Fruit fly (Drosophila melanogaster) whole organism, embryonic: Measurements from ENCODE around the gene CG8312.

Source experiments
- Antp ChIP-seq: fragments of 200-800 bp; sonication (Bioruptor generic); optimal IDR thresholded peaks from 3 replicates; lab custom pipeline; 2016; ENCODE audit warnings: missing biosample characterization, missing genetic modification characterization
- Awh ChIP-seq: fragments of 200-800 bp; sonication (Bioruptor generic); IDR thresholded peaks from 2 replicates; pipeline ENCODE4, ENCODE4 v1.3.6; 2022; ENCODE audit warnings: missing biosample characterization, missing genetic modification characterization
- CG10366 ChIP-seq: fragments of 200-800 bp; sonication (Bioruptor generic); IDR thresholded peaks from 2 replicates; pipeline ENCODE4 v1.3.6; 2022; ENCODE audit warnings: missing biosample characterization, missing genetic modification characterization
- CG11456 ChIP-seq: fragments of 200-800 bp; sonication (Bioruptor generic); IDR thresholded peaks from 3 replicates; pipeline ENCODE4 v1.3.6; 2022; ENCODE audit warnings: missing biosample characterization, missing genetic modification characterization
- CG11504 ChIP-seq: fragments of 200-800 bp; sonication (Bioruptor generic); optimal IDR thresholded peaks from 3 replicates; lab custom pipeline; 2019; ENCODE audit warnings: missing biosample characterization, mild to moderate bottlenecking, missing genetic modification characterization, moderate library complexity
- CG12071 ChIP-seq: fragments of 200-800 bp; sonication (Bioruptor generic); optimal IDR thresholded peaks from 3 replicates; lab custom pipeline; 2018; ENCODE audit warnings: missing biosample characterization, mild to moderate bottlenecking, missing genetic modification characterization
- CG14441 ChIP-seq: fragments of 200-800 bp; sonication (Bioruptor generic); IDR thresholded peaks from 2 replicates; pipeline ENCODE4 v1.3.6; 2022; ENCODE audit warnings: missing biosample characterization, missing genetic modification characterization
- CG14860 ChIP-seq: fragments of 200-800 bp; sonication (Bioruptor generic); IDR thresholded peaks from 3 replicates; pipeline ENCODE4 v1.3.6; 2022; ENCODE audit warnings: missing biosample characterization, missing genetic modification characterization; ENCODE audit not compliant: partially characterized antibody
- CG15514 ChIP-seq: fragments of 200-800 bp; sonication (Bioruptor generic); optimal IDR thresholded peaks from 3 replicates; lab custom pipeline; 2017; ENCODE audit warnings: missing biosample characterization, missing genetic modification characterization, mild to moderate bottlenecking, moderate library complexity, missing genetic modification reagents
- CG15696 ChIP-seq: fragments of 200-800 bp; sonication (Bioruptor generic); optimal IDR thresholded peaks from 2 replicates; lab custom pipeline; 2019; ENCODE audit warnings: missing biosample characterization, mild to moderate bottlenecking, missing genetic modification characterization, moderate library complexity
- CG16815 ChIP-seq: fragments of 200-800 bp; sonication (Bioruptor generic); optimal IDR thresholded peaks from 3 replicates; lab custom pipeline; 2017; ENCODE audit warnings: missing biosample characterization, mild to moderate bottlenecking, missing genetic modification characterization
- CG1832 ChIP-seq: fragments of 200-800 bp; sonication (Bioruptor generic); optimal IDR thresholded peaks from 2 replicates; lab custom pipeline; 2017; ENCODE audit warnings: missing biosample characterization, mild to moderate bottlenecking, missing genetic modification characterization, inconsistent platforms
- CG31224 ChIP-seq: fragments of 200-800 bp; sonication (Bioruptor generic); IDR thresholded peaks from 2 replicates; pipeline ENCODE4 v1.3.6; 2022; ENCODE audit warnings: missing biosample characterization, missing genetic modification characterization
- CG3995 ChIP-seq: fragments of 200-800 bp; sonication (Bioruptor generic); optimal IDR thresholded peaks from 3 replicates; lab custom pipeline; 2016; ENCODE audit warnings: missing biosample characterization, missing genetic modification characterization
- CG43689 ChIP-seq: fragments of 200-800 bp; sonication (Bioruptor generic); IDR thresholded peaks from 2 replicates; pipeline ENCODE4 v1.3.6; 2022; ENCODE audit warnings: missing biosample characterization, missing genetic modification characterization
- CG6254 ChIP-seq: fragments of 200-800 bp; sonication (Bioruptor generic); optimal IDR thresholded peaks from 3 replicates; lab custom pipeline; 2017; ENCODE audit warnings: mild to moderate bottlenecking, missing biosample characterization, missing genetic modification reagents, missing genetic modification characterization
- CG6683 ChIP-seq: fragments of 200-800 bp; sonication (Bioruptor generic); optimal IDR thresholded peaks from 2 replicates; lab custom pipeline; 2017; ENCODE audit warnings: missing biosample characterization, mild to moderate bottlenecking, missing genetic modification characterization, missing genetic modification reagents
- CG7786 ChIP-seq: fragments of 200-800 bp; sonication (Bioruptor generic); optimal IDR thresholded peaks from 2 replicates; lab custom pipeline; 2016; ENCODE audit warnings: missing biosample characterization, missing genetic modification characterization
- CG7963 ChIP-seq: fragments of 200-800 bp; sonication (Bioruptor generic); IDR thresholded peaks from 3 replicates; pipeline ENCODE4 v1.3.6; 2022; ENCODE audit warnings: missing biosample characterization, missing genetic modification characterization; ENCODE audit not compliant: partially characterized antibody
- CG8478 ChIP-seq: fragments of >200 bp; optimal IDR thresholded peaks from 2 replicates; lab custom pipeline; 2018
- CG8924 ChIP-seq: fragments of 200-800 bp; optimal IDR thresholded peaks from 3 replicates; lab custom pipeline; 2019; ENCODE audit warnings: missing biosample characterization, mild to moderate bottlenecking, missing genetic modification characterization, moderate library complexity
- CG8944 ChIP-seq: fragments of 200-800 bp; sonication (Bioruptor generic); optimal IDR thresholded peaks from 3 replicates; lab custom pipeline; 2016; ENCODE audit warnings: missing biosample characterization, missing genetic modification characterization
- CG9932 ChIP-seq: fragments of 200-800 bp; sonication (Bioruptor generic); IDR thresholded peaks from 2 replicates; pipeline ENCODE4 v1.3.6; 2022; ENCODE audit warnings: missing biosample characterization, missing genetic modification characterization
- Chrac-16 ChIP-seq: fragments of 200-800 bp; sonication (Bioruptor generic); optimal IDR thresholded peaks from 3 replicates; lab custom pipeline; 2016; ENCODE audit warnings: missing biosample characterization, missing genetic modification characterization
- Dad ChIP-seq: fragments of 200-800 bp; sonication (Bioruptor generic); optimal IDR thresholded peaks from 3 replicates; lab custom pipeline; 2016; ENCODE audit warnings: missing biosample characterization, missing genetic modification characterization
- Drgx ChIP-seq: fragments of 200-800 bp; sonication (Bioruptor generic); IDR thresholded peaks from 2 replicates; pipeline ENCODE4 v1.3.6; 2022; ENCODE audit warnings: missing biosample characterization, missing genetic modification characterization
- GATAe ChIP-seq: fragments of 200-800 bp; sonication (Bioruptor generic); conservative IDR thresholded peaks from 2 replicates; pipeline ENCODE4 v1.3.6; 2022; ENCODE audit warnings: missing biosample characterization, missing genetic modification characterization
- Hr3 ChIP-seq: fragments of 200-800 bp; sonication (Bioruptor generic); optimal IDR thresholded peaks from 3 replicates; lab custom pipeline; 2016; ENCODE audit warnings: missing biosample characterization, missing genetic modification characterization
- Lim3 ChIP-seq: fragments of 200-800 bp; sonication (Bioruptor generic); IDR thresholded peaks from 2 replicates; pipeline ENCODE4 v1.3.6; 2022; ENCODE audit warnings: missing biosample characterization, missing genetic modification characterization
- MTF-1 ChIP-seq: fragments of 200-800 bp; sonication (Bioruptor generic); optimal IDR thresholded peaks from 2 replicates; lab custom pipeline; 2018; ENCODE audit warnings: missing biosample characterization, mild to moderate bottlenecking, missing genetic modification characterization, borderline replicate concordance
- Med ChIP-seq: fragments of 200-800 bp; sonication (Bioruptor generic); peaks from one replicate; lab custom pipeline; 2016; ENCODE audit warnings: missing biosample characterization, missing genetic modification characterization, mild to moderate bottlenecking, inconsistent platforms, moderate library complexity
- Poxn ChIP-seq: fragments of 200-800 bp; sonication (Bioruptor generic); IDR thresholded peaks from 2 replicates; pipeline ENCODE4 v1.3.6; 2022; ENCODE audit warnings: missing biosample characterization, missing genetic modification characterization
- Vsx1 ChIP-seq: fragments of 200-800 bp; sonication (Bioruptor generic); optimal IDR thresholded peaks from 2 replicates; lab custom pipeline; 2017; ENCODE audit warnings: missing biosample characterization, mild to moderate bottlenecking, missing genetic modification characterization, missing genetic modification reagents
- dmrt11E ChIP-seq: fragments of 200-800 bp; sonication (Bioruptor generic); optimal IDR thresholded peaks from 3 replicates; lab custom pipeline; 2018; ENCODE audit warnings: missing biosample characterization, mild to moderate bottlenecking, missing genetic modification characterization, moderate library complexity
- esg ChIP-seq: fragments of 200-800 bp; sonication (Bioruptor generic); conservative IDR thresholded peaks from 2 replicates; pipeline ENCODE4 v1.3.6; 2022; ENCODE audit warnings: missing biosample characterization, missing genetic modification characterization
- fru ChIP-seq: fragments of >200 bp; optimal IDR thresholded peaks from 2 replicates; lab custom pipeline; 2017
- gsb-n ChIP-seq: fragments of 200-800 bp; sonication (Bioruptor generic); optimal IDR thresholded peaks from 3 replicates; lab custom pipeline; 2018; ENCODE audit warnings: missing biosample characterization, mild to moderate bottlenecking, missing genetic modification characterization
- hkb ChIP-seq, 2 experiments: fragments of 200-800 bp in 1 of 2; fragments of >200 bp in 1 of 2; sonication (Bioruptor generic) in 1 of 2; IDR thresholded peaks in 1 of 2; optimal IDR thresholded peaks in 1 of 2; 2 replicates each; pipeline versions ENCODE4 v1.3.6 to Lab custom; 2017 to 2022; ENCODE audit warnings: missing biosample characterization in 1 of 2, missing genetic modification characterization in 1 of 2
- ind ChIP-seq: fragments of 200-800 bp; sonication (Bioruptor generic); optimal IDR thresholded peaks from 3 replicates; lab custom pipeline; 2016; ENCODE audit warnings: missing biosample characterization, missing genetic modification characterization
- nom ChIP-seq: fragments of 200-800 bp; sonication (Bioruptor generic); optimal IDR thresholded peaks from 2 replicates; lab custom pipeline; 2017; ENCODE audit warnings: missing biosample characterization, missing genetic modification characterization, mild to moderate bottlenecking, moderate library complexity, missing genetic modification reagents
- pfk ChIP-seq: fragments of 200-800 bp; sonication (Bioruptor generic); optimal IDR thresholded peaks from 2 replicates; lab custom pipeline; 2018; ENCODE audit warnings: missing biosample characterization, mild to moderate bottlenecking, missing genetic modification characterization, moderate library complexity
- salm ChIP-seq: fragments of 200-800 bp; sonication (Bioruptor generic); optimal IDR thresholded peaks from 2 replicates; lab custom pipeline; 2018; ENCODE audit warnings: missing biosample characterization, mild to moderate bottlenecking, missing genetic modification characterization
- schlank ChIP-seq: fragments of 200-800 bp; sonication (Bioruptor generic); optimal IDR thresholded peaks from 2 replicates; lab custom pipeline; 2018; ENCODE audit warnings: missing biosample characterization, mild to moderate bottlenecking, missing genetic modification characterization
- seq ChIP-seq: fragments of 200-800 bp; sonication (Bioruptor generic); IDR thresholded peaks from 2 replicates; pipeline ENCODE4 v1.3.6; 2022; ENCODE audit warnings: missing biosample characterization, missing genetic modification characterization
- sim ChIP-seq: fragments of 200-800 bp; sonication (Bioruptor generic); IDR thresholded peaks from 2 replicates; pipeline ENCODE4 v1.3.6; 2022; ENCODE audit warnings: missing biosample characterization, missing genetic modification characterization
- sima ChIP-seq: fragments of 200-800 bp; sonication (Bioruptor generic); optimal IDR thresholded peaks from 2 replicates; lab custom pipeline; 2016; ENCODE audit warnings: missing biosample characterization, missing genetic modification characterization
- so ChIP-seq: fragments of 200-800 bp; sonication (Bioruptor generic); IDR thresholded peaks from 3 replicates; pipeline ENCODE4 v1.3.6; 2022; ENCODE audit warnings: missing biosample characterization, missing genetic modification characterization
- sob ChIP-seq: fragments of 200-800 bp; sonication (Bioruptor generic); IDR thresholded peaks from 2 replicates; pipeline ENCODE4 v1.3.6; 2022; ENCODE audit warnings: missing biosample characterization, missing genetic modification characterization
- vnd ChIP-seq: fragments of 200-800 bp; sonication (Bioruptor generic); IDR thresholded peaks from 3 replicates; pipeline ENCODE4 v1.3.6; 2022; ENCODE audit warnings: missing biosample characterization, missing genetic modification characterization; ENCODE audit not compliant: partially characterized antibody
- vvl ChIP-seq: fragments of 200-800 bp; sonication (Bioruptor generic); IDR thresholded peaks from 2 replicates; pipeline ENCODE4 v1.3.6; 2022; ENCODE audit warnings: missing biosample characterization, missing genetic modification characterization
- yki ChIP-seq: fragments of >200 bp; optimal IDR thresholded peaks from 3 replicates; lab custom pipeline; 2018

CG8312 gene

DNA sequence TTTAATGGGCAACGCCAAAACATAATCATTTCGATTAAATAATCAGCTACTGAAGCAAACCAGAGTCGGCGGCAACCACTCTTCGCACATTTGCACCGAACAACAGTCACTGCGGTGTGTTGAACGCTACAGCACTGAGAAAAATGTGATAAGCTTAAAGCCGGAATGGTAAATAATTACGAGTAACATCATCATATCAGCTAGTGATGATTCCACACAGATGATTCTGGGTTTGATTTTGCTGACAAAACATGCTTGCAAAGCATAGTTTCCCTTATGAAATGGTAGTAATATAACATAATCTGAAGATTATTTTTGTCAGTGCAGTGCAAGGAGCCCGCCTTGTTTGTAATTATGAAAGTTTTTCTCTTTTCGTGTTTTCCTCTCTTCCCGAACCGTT lies 7.0 kb downstream of the CG8312 start (continued):
- TF ChIP-seq vnd, result no peak
- peak; percentile 46 for TF ChIP-seq CG8924 (tag; lab: Kevin White, UChicago)
- TF ChIP-seq CG14860 (GFP tag; lab: Robert Waterston, UW), result no peak
- no peak for TF ChIP-seq GATAe (GFP tag; lab: Robert Waterston, UW)
- TF ChIP-seq Antp (GFP tag; lab: Kevin White, UChicago), result peak; percentile 58
- TF ChIP-seq esg, result no peak; the same call in 1 of the 2 replicates
- TF ChIP-seq Dad (GFP tag; lab: Kevin White, UChicago), result no peak
- 0 out of 3 replicates have a peak, but pooled peaks have one; percentile 15 for TF ChIP-seq so (GFP tag; lab: Robert Waterston, UW)
- TF ChIP-seq hkb (optimal IDR thresholded peaks at IDR 0.05; lab: Kevin White, UChicago), result no peak
- 0 out of 2 replicates have a peak, but pooled peaks have one; percentile 18 for TF ChIP-seq hkb (GFP tag; IDR thresholded peaks at IDR 0.05; lab: Robert Waterston, UW)
- peak; percentile 51 for TF ChIP-seq CG8944 (GFP tag; lab: Kevin White, UChicago)
- no peak for TF ChIP-seq CG8478 (lab: Kevin White, UChicago)
- TF ChIP-seq sob (GFP tag; lab: Robert Waterston, UW), result peak; percentile 20; the same call in 1 of the 2 replicates
- TF ChIP-seq CG6683 (GFP tag; lab: Kevin White, UChicago), result no peak
- peak; percentile 12 for TF ChIP-seq CG15696 (tag; lab: Kevin White, UChicago)
- TF ChIP-seq sim, result 0 out of 2 replicates have a peak, but pooled peaks have one; percentile 40
- no peak for TF ChIP-seq CG15514
- TF ChIP-seq CG1832 (GFP tag; lab: Kevin White, UChicago), result no peak
- peak; percentile 74 for TF ChIP-seq CG11504 (tag; lab: Kevin White, UChicago)
- TF ChIP-seq ind, result peak; percentile 35
- no peak for TF ChIP-seq nom (GFP tag; lab: Kevin White, UChicago)
- peak; percentile 73 for TF ChIP-seq Drgx (GFP tag; lab: Robert Waterston, UW)
- no peak for TF ChIP-seq MTF-1 (GFP tag; lab: Kevin White, UChicago)
- TF ChIP-seq CG10366 (GFP tag; lab: Robert Waterston, UW), result peak; percentile 38; the same call in 1 of the 2 replicates
- TF ChIP-seq CG12071 (GFP tag; lab: Kevin White, UChicago), result peak; percentile 50
- no peak for TF ChIP-seq sima (GFP tag; lab: Kevin White, UChicago)
- TF ChIP-seq CG7963 (GFP tag; lab: Robert Waterston, UW), result no peak
- no peak for TF ChIP-seq CG43689 (GFP tag; lab: Robert Waterston, UW)
- peak; percentile 12 for TF ChIP-seq CG7786 (GFP tag; lab: Kevin White, UChicago)
- no peak for TF ChIP-seq Poxn (GFP tag; lab: Robert Waterston, UW)
- no peak for TF ChIP-seq CG9932 (GFP tag; lab: Robert Waterston, UW)
- TF ChIP-seq Awh (GFP tag; lab: Robert Waterston, UW), result no peak
- TF ChIP-seq CG11456 (GFP tag; lab: Robert Waterston, UW), result peak; percentile 8; the same call in 1 of the 3 replicates
- peak; percentile 55 for TF ChIP-seq Chrac-16 (GFP tag; lab: Kevin White, UChicago)
- TF ChIP-seq salm, result peak; percentile 43
- TF ChIP-seq CG3995 (GFP tag; lab: Kevin White, UChicago), result no peak
- peak; percentile 40 for TF ChIP-seq CG16815
- peak; percentile 50 for TF ChIP-seq CG6254 (GFP tag; lab: Kevin White, UChicago)
- no peak for TF ChIP-seq pfk (GFP tag; lab: Kevin White, UChicago)
- TF ChIP-seq CG31224, result no peak
- TF ChIP-seq schlank (tag; lab: Kevin White, UChicago), result no peak
- peak; percentile 32 for TF ChIP-seq Hr3 (GFP tag; lab: Kevin White, UChicago)
- TF ChIP-seq dmrt11E, result peak; percentile 78
- peak; percentile 58 for TF ChIP-seq Med (GFP tag; lab: Kevin White, UChicago)
- TF ChIP-seq gsb-n, result peak; percentile 57
- no peak for TF ChIP-seq yki (lab: Kevin White, UChicago)
- no peak for TF ChIP-seq Lim3 (GFP tag; lab: Robert Waterston, UW)
- TF ChIP-seq fru, result no peak
- TF ChIP-seq Vsx1, result no peak
- peak; percentile 51; the same call in 1 of the 2 replicates for TF ChIP-seq vvl (GFP tag; lab: Robert Waterston, UW)
- TF ChIP-seq seq (GFP tag; lab: Robert Waterston, UW), result 0 out of 2 replicates have a peak, but pooled peaks have one; percentile 21
- TF ChIP-seq CG14441 (GFP tag; lab: Robert Waterston, UW), result peak; percentile 18; the same call in 1 of the 2 replicates
